Fruit fly (Drosophila melanogaster) whole organism, embryonic: ENCODE data around the gene Plod.

Source experiments
- Abd-B ChIP-seq: fragments of 200-800 bp; sonication (Bioruptor generic); optimal IDR thresholded peaks from 2 replicates; lab custom pipeline; 2018; ENCODE audit warnings: missing biosample characterization, mild to moderate bottlenecking, missing genetic modification characterization, moderate library complexity
- Antp ChIP-seq: fragments of 200-800 bp; sonication (Bioruptor generic); optimal IDR thresholded peaks from 3 replicates; lab custom pipeline; 2016; ENCODE audit warnings: missing biosample characterization, missing genetic modification characterization
- Atf-2 ChIP-seq: fragments of 200-800 bp; sonication (Bioruptor generic); optimal IDR thresholded peaks from 2 replicates; lab custom pipeline; 2016; ENCODE audit warnings: missing biosample characterization, missing genetic modification characterization
- CG10147 ChIP-seq: fragments of 200-800 bp; sonication (Bioruptor generic); optimal IDR thresholded peaks from 2 replicates; lab custom pipeline; 2019; ENCODE audit warnings: missing biosample characterization, mild to moderate bottlenecking, missing genetic modification characterization, moderate library complexity
- CG10209 ChIP-seq: fragments of 200-800 bp; sonication (Bioruptor generic); optimal IDR thresholded peaks from 3 replicates; lab custom pipeline; 2017; ENCODE audit warnings: missing biosample characterization, mild to moderate bottlenecking, missing genetic modification characterization, missing genetic modification reagents
- CG10979 ChIP-seq: fragments of 200-800 bp; sonication (Bioruptor generic); optimal IDR thresholded peaks from 2 replicates; lab custom pipeline; 2018; ENCODE audit warnings: missing biosample characterization, mild to moderate bottlenecking, missing genetic modification characterization, moderate library complexity
- CG11560 ChIP-seq: fragments of 200-800 bp; sonication (Bioruptor generic); IDR thresholded peaks from 3 replicates; pipeline ENCODE4 v1.3.6; 2022; ENCODE audit warnings: missing biosample characterization, missing genetic modification characterization
- CG12236 ChIP-seq: fragments of 200-800 bp; sonication (Bioruptor generic); optimal IDR thresholded peaks from 2 replicates; lab custom pipeline; 2016; ENCODE audit warnings: missing biosample characterization, missing genetic modification characterization
- CG12659 ChIP-seq: fragments of 200-800 bp; sonication (Bioruptor generic); optimal IDR thresholded peaks from 3 replicates; lab custom pipeline; 2017; ENCODE audit warnings: mild to moderate bottlenecking, missing biosample characterization, missing genetic modification reagents, missing genetic modification characterization
- CG15073 ChIP-seq: fragments of 200-800 bp; sonication (Bioruptor generic); optimal IDR thresholded peaks from 2 replicates; lab custom pipeline; 2016; ENCODE audit warnings: missing biosample characterization, missing genetic modification characterization
- CG16815 ChIP-seq: fragments of 200-800 bp; sonication (Bioruptor generic); optimal IDR thresholded peaks from 3 replicates; lab custom pipeline; 2017; ENCODE audit warnings: missing biosample characterization, mild to moderate bottlenecking, missing genetic modification characterization
- CG17912 ChIP-seq: fragments of 200-800 bp; sonication (Bioruptor generic); optimal IDR thresholded peaks from 2 replicates; lab custom pipeline; 2018; ENCODE audit warnings: missing biosample characterization, mild to moderate bottlenecking, missing genetic modification characterization
- CG18764 ChIP-seq: fragments of 200-800 bp; sonication (Bioruptor generic); optimal IDR thresholded peaks from 3 replicates; lab custom pipeline; 2016; ENCODE audit warnings: missing biosample characterization, missing genetic modification characterization
- CG30020 ChIP-seq: fragments of 200-800 bp; optimal IDR thresholded peaks from 2 replicates; lab custom pipeline; 2019; ENCODE audit warnings: missing biosample characterization, mild to moderate bottlenecking, missing genetic modification characterization, moderate library complexity
- CG3726 ChIP-seq: fragments of 200-800 bp; sonication (Bioruptor generic); IDR thresholded peaks from 3 replicates; pipeline ENCODE4, ENCODE4 v1.3.6; 2022; ENCODE audit warnings: missing biosample characterization, missing genetic modification characterization
- CG4282 ChIP-seq: fragments of 200-800 bp; sonication (Bioruptor generic); optimal IDR thresholded peaks from 2 replicates; lab custom pipeline; 2016; ENCODE audit warnings: missing biosample characterization, missing genetic modification characterization
- CG4328 ChIP-seq: fragments of 200-800 bp; sonication (Bioruptor generic); optimal IDR thresholded peaks from 3 replicates; lab custom pipeline; 2017; ENCODE audit warnings: missing biosample characterization, missing genetic modification reagents, missing genetic modification characterization
- CG4707 ChIP-seq: fragments of 200-800 bp; sonication (Bioruptor generic); optimal IDR thresholded peaks from 2 replicates; lab custom pipeline; 2018; ENCODE audit warnings: missing biosample characterization, mild to moderate bottlenecking, missing genetic modification characterization, moderate library complexity
- CG6175 ChIP-seq: fragments of 200-800 bp; sonication (Bioruptor generic); IDR thresholded peaks from 3 replicates; pipeline ENCODE4 v1.3.6; 2022; ENCODE audit warnings: missing biosample characterization, missing genetic modification characterization
- CG7556 ChIP-seq: fragments of 200-800 bp; sonication (Bioruptor generic); optimal IDR thresholded peaks from 2 replicates; lab custom pipeline; 2017; ENCODE audit warnings: missing biosample characterization, mild to moderate bottlenecking, missing genetic modification characterization
- CG7928 ChIP-seq: fragments of 200-800 bp; sonication (Bioruptor generic); optimal IDR thresholded peaks from 2 replicates; lab custom pipeline; 2017; ENCODE audit warnings: missing biosample characterization, mild to moderate bottlenecking, missing genetic modification characterization
- CG8290 ChIP-seq, 3 experiments: fragments of 200-800 bp; sonication (Bioruptor generic); optimal IDR thresholded peaks; 2 replicates each; lab custom pipeline; 2016 to 2019; ENCODE audit warnings: missing biosample characterization in 3 of 3, missing genetic modification characterization in 3 of 3, mild to moderate bottlenecking in 2 of 3, moderate library complexity in 1 of 3
- CG9215 ChIP-seq: fragments of 200-800 bp; sonication (Bioruptor generic); IDR thresholded peaks from 2 replicates; pipeline ENCODE4 v1.3.6; 2022; ENCODE audit warnings: missing biosample characterization, missing genetic modification characterization
- CG9876 ChIP-seq: fragments of 200-800 bp; sonication (Bioruptor generic); optimal IDR thresholded peaks from 2 replicates; lab custom pipeline; 2016; ENCODE audit warnings: missing biosample characterization, missing genetic modification characterization
- CrebB ChIP-seq: fragments of 200-800 bp; sonication (Bioruptor generic); optimal IDR thresholded peaks from 3 replicates; lab custom pipeline; 2018; ENCODE audit warnings: missing biosample characterization, mild to moderate bottlenecking, missing genetic modification characterization
- D ChIP-seq, 2 experiments: fragments of 200-800 bp in 1 of 2; fragments of >200 bp in 1 of 2; sonication (Bioruptor generic) in 1 of 2; optimal IDR thresholded peaks; 2 replicates in 1 of 2; 3 replicates in 1 of 2; lab custom pipeline; 2017; ENCODE audit warnings: mild to moderate bottlenecking in 1 of 2, missing biosample characterization in 1 of 2, missing genetic modification characterization in 1 of 2, missing genetic modification reagents in 1 of 2
- Deaf1 ChIP-seq: fragments of 200-800 bp; optimal IDR thresholded peaks from 3 replicates; lab custom pipeline; 2019; ENCODE audit warnings: missing biosample characterization, mild to moderate bottlenecking, missing genetic modification characterization, moderate library complexity
- Gug ChIP-seq: fragments of 200-800 bp; sonication (Bioruptor generic); IDR thresholded peaks from 4 replicates; pipeline ENCODE4 v1.3.6; 2022; ENCODE audit warnings: missing biosample characterization, missing genetic modification characterization
- Jarid2 ChIP-seq: fragments of 200-800 bp; sonication (Bioruptor generic); optimal IDR thresholded peaks from 3 replicates; lab custom pipeline; 2017; ENCODE audit warnings: mild to moderate bottlenecking, missing biosample characterization, missing genetic modification reagents, missing genetic modification characterization
- Med ChIP-seq: fragments of 200-800 bp; sonication (Bioruptor generic); peaks from one replicate; lab custom pipeline; 2016; ENCODE audit warnings: missing biosample characterization, missing genetic modification characterization, mild to moderate bottlenecking, inconsistent platforms, moderate library complexity
- Rfx ChIP-seq: fragments of 200-800 bp; sonication (Bioruptor generic); IDR thresholded peaks from 2 replicates; pipeline ENCODE4 v1.3.6; 2022; ENCODE audit warnings: missing biosample characterization, missing genetic modification characterization
- Rx ChIP-seq: fragments of 200-800 bp; sonication (Bioruptor generic); IDR thresholded peaks from 2 replicates; pipeline ENCODE4 v1.3.6; 2022; ENCODE audit warnings: missing biosample characterization, missing genetic modification characterization
- Side ChIP-seq: fragments of 200-800 bp; sonication (Bioruptor generic); optimal IDR thresholded peaks from 2 replicates; lab custom pipeline; 2016; ENCODE audit warnings: missing biosample characterization, missing genetic modification characterization
- bcd ChIP-seq: fragments of 200-800 bp; sonication (Bioruptor generic); optimal IDR thresholded peaks from 2 replicates; lab custom pipeline; 2017; ENCODE audit warnings: missing biosample characterization, mild to moderate bottlenecking, missing genetic modification characterization
- ems ChIP-seq: fragments of 200-800 bp; sonication (Bioruptor generic); optimal IDR thresholded peaks from 3 replicates; lab custom pipeline; 2016; ENCODE audit warnings: missing biosample characterization, missing genetic modification characterization
- exex ChIP-seq: fragments of 200-800 bp; sonication (Bioruptor generic); optimal IDR thresholded peaks from 4 replicates; lab custom pipeline; 2018; ENCODE audit warnings: missing biosample characterization, mild to moderate bottlenecking, missing genetic modification characterization, moderate library complexity
- fd102C ChIP-seq: fragments of 200-800 bp; sonication (Bioruptor generic); optimal IDR thresholded peaks from 2 replicates; lab custom pipeline; 2018; ENCODE audit warnings: missing biosample characterization, mild to moderate bottlenecking, missing genetic modification characterization, moderate library complexity
- fu2 ChIP-seq: fragments of 200-800 bp; sonication (Bioruptor generic); optimal IDR thresholded peaks from 2 replicates; lab custom pipeline; 2016; ENCODE audit warnings: missing biosample characterization, missing genetic modification characterization
- gsb ChIP-seq: fragments of 200-800 bp; sonication (Bioruptor generic); IDR thresholded peaks from 2 replicates; pipeline ENCODE4 v1.3.6; 2022; ENCODE audit warnings: missing biosample characterization, missing genetic modification characterization
- inv ChIP-seq: fragments of 200-800 bp; sonication (Bioruptor generic); IDR thresholded peaks from 2 replicates; pipeline ENCODE4 v1.3.6; 2022; ENCODE audit warnings: missing biosample characterization, missing genetic modification characterization; ENCODE audit not compliant: partially characterized antibody
- lilli ChIP-seq: fragments of 200-800 bp; sonication (Bioruptor generic); optimal IDR thresholded peaks from 3 replicates; lab custom pipeline; 2016; ENCODE audit warnings: missing biosample characterization, missing genetic modification characterization
- lola ChIP-seq, 3 experiments: fragments of >200 bp in 2 of 3; fragments of 200-800 bp in 1 of 3; sonication (Bioruptor generic) in 1 of 3; optimal IDR thresholded peaks; 2 replicates each; lab custom pipeline; 2017 to 2019; ENCODE audit warnings: missing biosample characterization in 3 of 3, missing genetic modification characterization in 3 of 3, mild to moderate bottlenecking in 1 of 3, moderate library complexity in 1 of 3
- onecut ChIP-seq: fragments of 200-800 bp; sonication (Bioruptor generic); IDR thresholded peaks from 2 replicates; pipeline ENCODE4 v1.3.6; 2022; ENCODE audit warnings: missing biosample characterization, missing genetic modification characterization
- pho ChIP-seq: fragments of 200-800 bp; sonication (Bioruptor generic); optimal IDR thresholded peaks from 2 replicates; lab custom pipeline; 2016; ENCODE audit warnings: missing biosample characterization, missing genetic modification characterization
- sens ChIP-seq: fragments of 200-800 bp; sonication (Bioruptor generic); peaks from one replicate; lab custom pipeline; 2016; ENCODE audit warnings: missing biosample characterization, missing genetic modification characterization
- sim ChIP-seq: fragments of 200-800 bp; sonication (Bioruptor generic); IDR thresholded peaks from 2 replicates; pipeline ENCODE4 v1.3.6; 2022; ENCODE audit warnings: missing biosample characterization, missing genetic modification characterization
- tap ChIP-seq: fragments of 200-800 bp; optimal IDR thresholded peaks from 3 replicates; lab custom pipeline; 2019; ENCODE audit warnings: missing biosample characterization, mild to moderate bottlenecking, missing genetic modification characterization, moderate library complexity
- ttk ChIP-seq: fragments of 200-800 bp; sonication (Bioruptor generic); IDR thresholded peaks from 2 replicates; pipeline ENCODE4 v2.1.2; 2022; ENCODE audit warnings: missing biosample characterization, missing genetic modification characterization
- unc-4 ChIP-seq: fragments of 200-800 bp; sonication (Bioruptor generic); IDR thresholded peaks from 2 replicates; pipeline ENCODE4 v1.3.6; 2022; ENCODE audit warnings: missing biosample characterization, missing genetic modification characterization; ENCODE audit not compliant: partially characterized antibody
- vnd ChIP-seq: fragments of 200-800 bp; sonication (Bioruptor generic); IDR thresholded peaks from 3 replicates; pipeline ENCODE4 v1.3.6; 2022; ENCODE audit warnings: missing biosample characterization, missing genetic modification characterization; ENCODE audit not compliant: partially characterized antibody

The Plod gene

dm6 chr3L:11210517-11210916 is 4.7 kb upstream of the Plod start, which contains the start of the genes Ube3a and CG7600 (continued):
- peak; percentile 100 for TF ChIP-seq vnd
- TF ChIP-seq Side: peak; percentile 61
- peak; percentile 5 for TF ChIP-seq CG7928
- TF ChIP-seq CG17912: peak; percentile 65
- no peak for TF ChIP-seq CG15073 (GFP tag; lab: Kevin White, UChicago)
- TF ChIP-seq CG16815: no peak
- no peak for TF ChIP-seq Abd-B (GFP tag; lab: Kevin White, UChicago)
- TF ChIP-seq Jarid2: no peak
- TF ChIP-seq CG9876 (GFP tag; lab: Kevin White, UChicago): no peak
- TF ChIP-seq D (optimal IDR thresholded peaks at IDR 0.05; lab: Kevin White, UChicago): no peak
- no peak for TF ChIP-seq D (GFP tag; optimal IDR thresholded peaks at IDR 0.05; lab: Kevin White, UChicago)
- peak; percentile 55; the same call in 1 of the 2 replicates for TF ChIP-seq onecut (GFP tag; lab: Robert Waterston, UW)
- peak; percentile 39 for TF ChIP-seq CG10147
- TF ChIP-seq lola (GFP tag; optimal IDR thresholded peaks at IDR 0.05; lab: Kevin White, UChicago): peak in 1 of 3 experiments; percentile 22
- TF ChIP-seq exex (tag; lab: Kevin White, UChicago): peak; percentile 65
- peak; percentile 15 for TF ChIP-seq tap (tag; lab: Kevin White, UChicago)
- no peak for TF ChIP-seq fd102C (GFP tag; lab: Kevin White, UChicago)
- peak; percentile 5 for TF ChIP-seq CG10209 (GFP tag; lab: Kevin White, UChicago)
- no peak for TF ChIP-seq ttk (GFP tag; lab: Robert Waterston, UW)
- TF ChIP-seq sim (GFP tag; lab: Robert Waterston, UW): peak; percentile 18; the same call in 1 of the 2 replicates
- TF ChIP-seq CG12236 (GFP tag; lab: Kevin White, UChicago): no peak
- TF ChIP-seq CG12659: peak; percentile 88
- TF ChIP-seq CG10979 (tag; lab: Kevin White, UChicago): peak; percentile 14
- TF ChIP-seq CG30020 (tag; lab: Kevin White, UChicago): peak; percentile 56
- TF ChIP-seq Antp: peak; percentile 36
- TF ChIP-seq fu2 (GFP tag; lab: Kevin White, UChicago): peak; percentile 36
- TF ChIP-seq ems (GFP tag; lab: Kevin White, UChicago): peak; percentile 48
- TF ChIP-seq CG9215: no peak
- no peak for TF ChIP-seq CG4707 (GFP tag; lab: Kevin White, UChicago)
- peak; percentile 61 for TF ChIP-seq lilli (GFP tag; lab: Kevin White, UChicago)
- peak; percentile 56 for TF ChIP-seq CG8290 (GFP tag; optimal IDR thresholded peaks at IDR 0.05; lab: Kevin White, UChicago)
- TF ChIP-seq CG8290 (tag; optimal IDR thresholded peaks at IDR 0.05; lab: Kevin White, UChicago): peak in 1 of 2 experiments; percentile 88
- TF ChIP-seq gsb (GFP tag; lab: Robert Waterston, UW): no peak
- peak; percentile 97 for TF ChIP-seq inv (GFP tag; lab: Robert Waterston, UW)
- no peak for TF ChIP-seq Rx (GFP tag; lab: Robert Waterston, UW)
- peak; percentile 8 for TF ChIP-seq CG18764 (GFP tag; lab: Kevin White, UChicago)
- TF ChIP-seq unc-4 (GFP tag; lab: Robert Waterston, UW): peak; percentile 99
- peak; percentile 94 for TF ChIP-seq Med (GFP tag; lab: Kevin White, UChicago)
- no peak for TF ChIP-seq CG4328 (GFP tag; lab: Kevin White, UChicago)
- no peak for TF ChIP-seq Gug (GFP tag; lab: Robert Waterston, UW)
- TF ChIP-seq CG11560 (tag; lab: Robert Waterston, UW): peak; percentile 27; the same call in 1 of the 3 replicates
- TF ChIP-seq Atf-2 (GFP tag; lab: Kevin White, UChicago): peak; percentile 19
- TF ChIP-seq CrebB: peak; percentile 79
- peak; percentile 70 for TF ChIP-seq Rfx (GFP tag; lab: Robert Waterston, UW)
- no peak for TF ChIP-seq CG6175 (GFP tag; lab: Robert Waterston, UW)
- peak; percentile 25 for TF ChIP-seq CG7556 (GFP tag; lab: Kevin White, UChicago)
- peak; percentile 40 for TF ChIP-seq bcd (GFP tag; lab: Kevin White, UChicago)
- TF ChIP-seq CG3726 (GFP tag; lab: Robert Waterston, UW): no peak
- TF ChIP-seq pho (GFP tag; lab: Kevin White, UChicago): peak; percentile 70
- peak; percentile 89 for TF ChIP-seq sens (GFP tag; lab: Kevin White, UChicago)
- TF ChIP-seq Deaf1 (tag; lab: Kevin White, UChicago): peak; percentile 22
- TF ChIP-seq CG4282: peak; percentile 23
